Worm (Caenorhabditis elegans) whole organism, young adult: ENCODE data around the gene srh-7.

Experiments
- B0035.1 ChIP-seq: sonication (generic microtip); optimal IDR thresholded peaks from 2 replicates; lab custom pipeline; 2016; ENCODE audit warnings: missing genetic modification characterization, mild to moderate bottlenecking, missing compliant biosample characterization, missing genotype, missing genetic modification reagents
- F49E8.2 ChIP-seq: sonication (generic microtip); optimal IDR thresholded peaks from 3 replicates; lab custom pipeline; 2017; ENCODE audit warnings: missing genetic modification characterization, mild to moderate bottlenecking, missing compliant biosample characterization, antibody characterized with exemption, moderate library complexity; ENCODE audit not compliant: insufficient read depth
- F52B5.7 ChIP-seq: sonication (generic microtip); optimal IDR thresholded peaks from 2 replicates; lab custom pipeline; 2016; ENCODE audit warnings: mild to moderate bottlenecking, missing genetic modification characterization, missing compliant biosample characterization
- F57C9.4 ChIP-seq: sonication (generic microtip); optimal IDR thresholded peaks from 2 replicates; lab custom pipeline; 2017; ENCODE audit warnings: mild to moderate bottlenecking, missing genetic modification characterization, missing compliant biosample characterization
- ama-1 ChIP-seq, 3 experiments: fragments of 150-350 bp in 1 of 3; sonication (generic microtip) in 2 of 3; optimal IDR thresholded peaks; 2 replicates each; lab custom pipeline; 2014 to 2018; ENCODE audit warnings: missing biosample characterization in 2 of 3, missing genetic modification characterization in 2 of 3, missing genetic modification reagents in 2 of 3
- efl-1 ChIP-seq: fragments of 150-350 bp; optimal IDR thresholded peaks from 2 replicates; lab custom pipeline; 2014; ENCODE audit warnings: missing biosample characterization, missing genetic modification reagents, missing genetic modification characterization
- egl-18 ChIP-seq: fragments of 200-800 bp; sonication (Bioruptor generic); IDR thresholded peaks from 2 replicates; pipeline ENCODE4 v1.3.6; 2022; ENCODE audit warnings: missing genetic modification reagents, missing genetic modification characterization, missing compliant biosample characterization
- hsf-1 ChIP-seq: fragments of 200-800 bp; sonication (Bioruptor generic); IDR thresholded peaks from 2 replicates; pipeline ENCODE4 v1.3.6; 2022; ENCODE audit warnings: missing genetic modification reagents, missing genetic modification characterization, missing compliant biosample characterization
- lin-26 ChIP-seq: fragments of 200-800 bp; sonication (Bioruptor generic); IDR thresholded peaks from 2 replicates; pipeline ENCODE4 v1.3.6; 2022; ENCODE audit warnings: missing genetic modification reagents, missing genetic modification characterization, missing compliant biosample characterization
- rcor-1 ChIP-seq: fragments of 200-800 bp; sonication (Bioruptor generic); IDR thresholded peaks from 2 replicates; pipeline ENCODE4 v1.3.6; 2022; ENCODE audit warnings: missing genetic modification reagents, missing genetic modification characterization, missing compliant biosample characterization
- somi-1 ChIP-seq: fragments of 200-800 bp; sonication (Bioruptor generic); optimal IDR thresholded peaks from 2 replicates; lab custom pipeline; 2018; ENCODE audit warnings: mild to moderate bottlenecking, missing genetic modification characterization, missing compliant biosample characterization
- unc-62 ChIP-seq: fragments of 150-350 bp; optimal IDR thresholded peaks from 2 replicates; lab custom pipeline; 2014; ENCODE audit warnings: missing biosample characterization, missing genetic modification reagents, missing genetic modification characterization
- ztf-26 ChIP-seq: sonication (generic microtip); optimal IDR thresholded peaks from 2 replicates; lab custom pipeline; 2017; ENCODE audit warnings: missing genetic modification characterization, missing compliant biosample characterization

DNA sequence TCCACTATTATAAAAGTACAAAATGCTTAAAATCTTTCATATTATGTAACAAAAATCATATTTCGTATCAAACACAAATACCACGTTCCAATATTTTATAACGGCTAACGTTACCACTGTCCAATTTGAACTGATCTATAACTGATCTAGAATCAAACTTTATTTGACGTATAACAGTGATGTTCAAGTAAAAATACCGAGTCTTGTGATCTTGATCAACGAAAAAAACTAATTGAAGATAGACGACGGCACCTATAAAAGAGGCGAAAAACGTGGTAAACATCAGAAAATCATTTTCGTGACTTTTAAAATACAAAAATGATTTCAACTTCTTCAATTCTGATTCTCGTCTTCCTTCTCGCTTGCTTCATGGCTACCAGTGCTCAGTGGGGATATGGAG, 20.4 kb upstream of the srh-7 start, which contains the start of gene nlp-28:
- TF ChIP-seq F52B5.7 (tag; lab: Kevin White, UChicago): no peak
- TF ChIP-seq hsf-1 (GFP tag; lab: Robert Waterston, UW): no peak
- no peak for TF ChIP-seq ztf-26 (tag; lab: Kevin White, UChicago)
- no peak for TF ChIP-seq egl-18 (GFP tag; lab: Robert Waterston, UW)
- no peak for TF ChIP-seq B0035.1 (tag; lab: Kevin White, UChicago)
- peak; percentile 39 for TF ChIP-seq ama-1 (optimal IDR thresholded peaks at IDR 0.05; lab: Kevin White, UChicago)
- TF ChIP-seq ama-1 (GFP tag; optimal IDR thresholded peaks at IDR 0.05; lab: Kevin White, UChicago): no peak
- no peak for TF ChIP-seq rcor-1 (GFP tag; lab: Robert Waterston, UW)
- no peak for TF ChIP-seq F57C9.4 (tag; lab: Kevin White, UChicago)
- TF ChIP-seq lin-26: no peak
- no peak for TF ChIP-seq unc-62
- no peak for TF ChIP-seq somi-1 (GFP tag; lab: Kevin White, UChicago)
- TF ChIP-seq efl-1 (GFP tag; lab: Kevin White, UChicago): no peak
- no peak for TF ChIP-seq F49E8.2 (tag; lab: Kevin White, UChicago)
